Worm (Caenorhabditis elegans) whole organism, early embryonic: Measurements from ENCODE around the gene sre-26.

Experiments
- ceh-13 ChIP-seq: fragments of 200-800 bp; sonication (Bioruptor generic); optimal IDR thresholded peaks from 2 replicates; lab custom pipeline; 2018; ENCODE audit warnings: mild to moderate bottlenecking, missing genetic modification characterization, missing compliant biosample characterization
- scrt-1 ChIP-seq: fragments of 200-800 bp; sonication (Bioruptor generic); IDR thresholded peaks from 2 replicates; pipeline ENCODE4 v1.3.6; 2022; ENCODE audit warnings: missing genetic modification characterization, missing compliant biosample characterization

DNA sequence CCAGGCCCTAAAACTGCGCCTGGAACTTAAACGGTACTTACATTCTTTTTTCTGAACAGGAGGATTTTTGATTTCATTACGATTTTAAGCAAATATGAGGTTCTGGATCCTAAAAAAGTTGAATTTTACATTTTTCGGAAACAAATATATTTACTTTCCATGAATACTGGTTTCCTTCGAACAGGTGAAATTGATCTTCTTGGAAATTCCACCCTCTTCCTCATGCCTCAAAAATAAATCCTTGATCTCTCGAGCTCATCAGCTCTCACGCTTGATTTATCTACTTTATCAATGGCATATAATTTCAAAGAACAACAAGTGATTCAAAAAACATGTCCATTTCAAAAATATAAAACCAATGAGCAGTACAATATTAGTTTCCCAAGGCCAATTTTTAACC lies 32.9 kb downstream of the sre-26 start:
- no peak for TF ChIP-seq scrt-1 (GFP tag; lab: Robert Waterston, UW)
- TF ChIP-seq ceh-13 (GFP tag; lab: Kevin White, UChicago): no peak
